Worm (Caenorhabditis elegans) whole organism, L1 larva: ENCODE results near the gene T08D10.4.

Experiments
- F16B12.6 ChIP-seq: fragments of 150-350 bp; optimal IDR thresholded peaks from 2 replicates; lab custom pipeline; 2014; ENCODE audit warnings: missing biosample characterization, missing genetic modification characterization
- Y116A8C.19 ChIP-seq: sonication (generic microtip); optimal IDR thresholded peaks from 2 replicates; lab custom pipeline; 2016; ENCODE audit warnings: missing compliant biosample characterization, missing genetic modification characterization, borderline replicate concordance
- aly-2 ChIP-seq: fragments of 150-350 bp; optimal IDR thresholded peaks from 2 replicates; lab custom pipeline; 2014; ENCODE audit warnings: missing biosample characterization, missing genetic modification characterization
- ama-1 ChIP-seq: fragments of 150-350 bp; optimal IDR thresholded peaks from 2 replicates; lab custom pipeline; 2014
- blmp-1 ChIP-seq: fragments of 150-350 bp; optimal IDR thresholded peaks from 2 replicates; lab custom pipeline; 2014; ENCODE audit warnings: missing biosample characterization, missing genetic modification characterization
- ceh-82 ChIP-seq, 3 experiments: fragments of 150-350 bp in 1 of 3; sonication (generic microtip) in 2 of 3; optimal IDR thresholded peaks; 2 replicates each; lab custom pipeline; 2014 to 2017; ENCODE audit warnings: missing biosample characterization in 3 of 3, missing genetic modification characterization in 3 of 3
- efl-1 ChIP-seq, 4 experiments: fragments of 150-350 bp; optimal IDR thresholded peaks in 3 of 4; peaks in 1 of 4; 1 replicate in 1 of 4; 2 replicates in 3 of 4; lab custom pipeline; 2014; ENCODE audit warnings: missing biosample characterization in 2 of 4, missing genetic modification characterization in 2 of 4, missing genetic modification reagents in 2 of 4
- efl-3 ChIP-seq: fragments of 200-800 bp; sonication (Bioruptor generic); optimal IDR thresholded peaks from 2 replicates; lab custom pipeline; 2018; ENCODE audit warnings: mild to moderate bottlenecking, missing genetic modification characterization, missing compliant biosample characterization
- elt-2 ChIP-seq: sonication (generic microtip); optimal IDR thresholded peaks from 2 replicates; lab custom pipeline; 2016; ENCODE audit warnings: missing genetic modification characterization, mild to moderate bottlenecking, inconsistent platforms, missing compliant biosample characterization, missing genetic modification reagents
- elt-3 ChIP-seq, 6 experiments: fragments of 150-350 bp in 1 of 6; sonication (generic microtip); optimal IDR thresholded peaks; 2 replicates each; lab custom pipeline; 2017 to 2018; ENCODE audit warnings: missing biosample characterization in 6 of 6, missing genetic modification characterization in 6 of 6, inconsistent platforms in 1 of 6
- grh-1 ChIP-seq: fragments of 200-800 bp; sonication (Bioruptor generic); IDR thresholded peaks from 2 replicates; pipeline ENCODE4 v1.3.6; 2022; ENCODE audit warnings: missing genetic modification reagents, missing genetic modification characterization, missing compliant biosample characterization
- hlh-17 ChIP-seq: fragments of 200-800 bp; sonication (Bioruptor generic); optimal IDR thresholded peaks from 2 replicates; lab custom pipeline; 2018; ENCODE audit warnings: missing genetic modification characterization, mild to moderate bottlenecking, missing compliant biosample characterization, moderate library complexity, borderline replicate concordance
- hpl-2 ChIP-seq: fragments of 150-350 bp; optimal IDR thresholded peaks from 2 replicates; lab custom pipeline; 2014; ENCODE audit warnings: missing biosample characterization, missing genetic modification reagents, missing genetic modification characterization
- lin-13 ChIP-seq: fragments of 150-350 bp; optimal IDR thresholded peaks from 2 replicates; lab custom pipeline; 2014; ENCODE audit warnings: missing biosample characterization, missing genetic modification reagents, missing genetic modification characterization
- lin-14 ChIP-seq: fragments of 200-800 bp; sonication (Bioruptor generic); optimal IDR thresholded peaks from 2 replicates; lab custom pipeline; 2018; ENCODE audit warnings: mild to moderate bottlenecking, missing genetic modification characterization, moderate library complexity, missing compliant biosample characterization
- lin-15B ChIP-seq: fragments of 150-350 bp; sonication (generic microtip); optimal IDR thresholded peaks from 3 replicates; lab custom pipeline; 2014; ENCODE audit warnings: missing biosample characterization, missing genetic modification characterization
- lin-35 ChIP-seq, 2 experiments: fragments of 150-350 bp; optimal IDR thresholded peaks; 2 replicates each; lab custom pipeline; 2014; ENCODE audit warnings: missing biosample characterization in 2 of 2, missing genetic modification characterization in 2 of 2, missing genetic modification reagents in 2 of 2
- lsy-2 ChIP-seq, 2 experiments: fragments of 150-350 bp; optimal IDR thresholded peaks; 2 replicates each; lab custom pipeline; 2014; ENCODE audit warnings: missing biosample characterization in 2 of 2, missing genetic modification characterization in 2 of 2
- mab-9 ChIP-seq: fragments of 200-800 bp; sonication (Bioruptor generic); IDR thresholded peaks from 2 replicates; pipeline ENCODE4 v1.3.6; 2022; ENCODE audit warnings: missing genetic modification reagents, missing genetic modification characterization, missing compliant biosample characterization
- mef-2 ChIP-seq: fragments of 150-350 bp; optimal IDR thresholded peaks from 2 replicates; lab custom pipeline; 2014; ENCODE audit warnings: missing biosample characterization, missing genetic modification characterization
- nhr-19 ChIP-seq: fragments of 200-800 bp; sonication (Bioruptor generic); conservative IDR thresholded peaks from 2 replicates; pipeline ENCODE4 v1.3.6; 2022; ENCODE audit warnings: missing genetic modification characterization, missing compliant biosample characterization
- nhr-20 ChIP-seq: sonication (generic microtip); optimal IDR thresholded peaks from 2 replicates; lab custom pipeline; 2016; ENCODE audit warnings: mild to moderate bottlenecking, missing genetic modification characterization, missing compliant biosample characterization
- nhr-237 ChIP-seq: fragments of 150-350 bp; optimal IDR thresholded peaks from 2 replicates; lab custom pipeline; 2014; ENCODE audit warnings: missing biosample characterization, missing genetic modification characterization
- nhr-28 ChIP-seq: fragments of 150-350 bp; optimal IDR thresholded peaks from 2 replicates; lab custom pipeline; 2014; ENCODE audit warnings: missing biosample characterization, missing genetic modification characterization
- nhr-47 ChIP-seq: sonication (generic microtip); optimal IDR thresholded peaks from 2 replicates; lab custom pipeline; 2016; ENCODE audit warnings: mild to moderate bottlenecking, missing genetic modification characterization, moderate library complexity, missing compliant biosample characterization
- nhr-71 ChIP-seq: sonication (generic microtip); optimal IDR thresholded peaks from 2 replicates; lab custom pipeline; 2016; ENCODE audit warnings: mild to moderate bottlenecking, missing genetic modification characterization, moderate library complexity, missing compliant biosample characterization
- nhr-77 ChIP-seq: fragments of 150-350 bp; optimal IDR thresholded peaks from 2 replicates; lab custom pipeline; 2014; ENCODE audit warnings: missing biosample characterization, missing genetic modification characterization
- nhr-84 ChIP-seq: sonication (generic microtip); optimal IDR thresholded peaks from 2 replicates; lab custom pipeline; 2017; ENCODE audit warnings: missing biosample characterization, missing genetic modification characterization
- nhr-85 ChIP-seq: sonication (generic microtip); peaks from one replicate; lab custom pipeline; 2016; ENCODE audit warnings: missing genetic modification characterization, inconsistent platforms, missing compliant biosample characterization
- nhr-90 ChIP-seq: sonication (generic microtip); optimal IDR thresholded peaks from 2 replicates; lab custom pipeline; 2016; ENCODE audit warnings: mild to moderate bottlenecking, missing genetic modification characterization, missing compliant biosample characterization; ENCODE audit not compliant: poor library complexity
- pqm-1 ChIP-seq: sonication (generic microtip); optimal IDR thresholded peaks from 3 replicates; lab custom pipeline; 2017; ENCODE audit warnings: missing biosample characterization, missing genetic modification characterization
- skn-1 ChIP-seq: fragments of 150-350 bp; optimal IDR thresholded peaks from 2 replicates; lab custom pipeline; 2014; ENCODE audit warnings: missing biosample characterization, missing genetic modification characterization
- snu-23 ChIP-seq: sonication (generic microtip); optimal IDR thresholded peaks from 2 replicates; lab custom pipeline; 2016; ENCODE audit warnings: missing genetic modification characterization, missing compliant biosample characterization
- sox-4 ChIP-seq: sonication (generic microtip); optimal IDR thresholded peaks from 2 replicates; lab custom pipeline; 2016; ENCODE audit warnings: missing genetic modification characterization, missing compliant biosample characterization
- swsn-7 ChIP-seq: sonication (generic microtip); optimal IDR thresholded peaks from 2 replicates; lab custom pipeline; 2016; ENCODE audit warnings: missing genetic modification characterization, missing compliant biosample characterization
- tlp-1 ChIP-seq: fragments of 150-350 bp; optimal IDR thresholded peaks from 2 replicates; lab custom pipeline; 2014; ENCODE audit warnings: missing biosample characterization, missing genetic modification characterization
- unc-30 ChIP-seq: sonication (generic microtip); optimal IDR thresholded peaks from 2 replicates; lab custom pipeline; 2017; ENCODE audit warnings: missing biosample characterization, missing genetic modification characterization
- unc-86 ChIP-seq: sonication (generic microtip); optimal IDR thresholded peaks from 2 replicates; lab custom pipeline; 2016; ENCODE audit warnings: missing genetic modification characterization, missing compliant biosample characterization
- ztf-11 ChIP-seq, 2 experiments: sonication (generic microtip); optimal IDR thresholded peaks; 2 replicates each; lab custom pipeline; 2016 to 2017; ENCODE audit warnings: missing genetic modification characterization in 2 of 2, missing biosample characterization in 1 of 2, missing compliant biosample characterization in 1 of 2

T08D10.4 gene

DNA sequence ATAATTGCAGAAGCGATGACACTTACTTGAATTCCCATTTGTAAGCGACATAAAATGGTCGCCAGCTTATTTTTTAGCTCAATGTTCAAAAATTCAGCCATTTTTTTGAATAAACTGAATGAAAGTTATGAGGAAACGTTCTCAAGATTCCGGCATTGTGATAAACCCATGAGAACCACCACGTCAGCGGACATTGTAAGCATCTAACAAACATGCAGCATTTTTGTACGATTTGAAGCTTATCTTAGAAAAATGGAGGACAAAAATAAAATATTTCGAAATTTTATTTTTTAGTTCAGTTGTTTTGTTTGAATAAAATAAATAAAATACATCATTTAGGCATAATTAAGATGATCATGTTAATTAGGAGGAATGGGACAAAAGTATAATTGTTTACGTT is at the start of gene T08D10.4:
TSS of gene T08D10.4 (minus strand) at position 101 of the 400 bp plus-strand sequence.
- TF ChIP-seq ztf-11 (tag; optimal IDR thresholded peaks at IDR 0.05; lab: Kevin White, UChicago) (no peak), lin-13 (GFP tag; lab: Kevin White, UChicago) (no peak), nhr-237 (tag; lab: Kevin White, UChicago) (no peak), mef-2 (no peak)

- no peak for TF ChIP-seq nhr-77
- TF ChIP-seq nhr-84 (tag; lab: Kevin White, UChicago) = no peak
- no peak for TF ChIP-seq nhr-47
- TF ChIP-seq unc-86 (tag; lab: Kevin White, UChicago) = no peak
- peak in 1 of 2 experiments; percentile 3 for TF ChIP-seq lin-35 (GFP tag; optimal IDR thresholded peaks at IDR 0.05; lab: Kevin White, UChicago)
- no peak for TF ChIP-seq hpl-2
- peak; percentile 23 for TF ChIP-seq nhr-90
- TF ChIP-seq ama-1 = no peak
- TF ChIP-seq efl-1 (optimal IDR thresholded peaks at IDR 0.05; lab: Kevin White, UChicago) = no peak
- TF ChIP-seq efl-1 (GFP tag; optimal IDR thresholded peaks at IDR 0.05 in 1 of 2; lab: Kevin White, UChicago) = peak in 1 of 2 experiments; percentile 56
- no peak for TF ChIP-seq unc-30 (tag; lab: Kevin White, UChicago)
- TF ChIP-seq elt-2 (tag; lab: Kevin White, UChicago) = peak; percentile 60
These were observed 48.5 kb upstream of the T08D10.4 start for ce11 chrX:12001600-12001999.

- no peak for TF ChIP-seq unc-86 (tag; lab: Kevin White, UChicago)
- no peak for TF ChIP-seq lin-14 (GFP tag; lab: Kevin White, UChicago)
- TF ChIP-seq elt-2 (tag; lab: Kevin White, UChicago) = no peak
- no peak for TF ChIP-seq lin-35 (GFP tag; optimal IDR thresholded peaks at IDR 0.05; lab: Kevin White, UChicago)
- no peak for TF ChIP-seq nhr-20
- no peak for TF ChIP-seq F16B12.6 (tag; lab: Kevin White, UChicago)
- no peak for TF ChIP-seq skn-1 (tag; lab: Kevin White, UChicago)
- TF ChIP-seq tlp-1 = no peak
- TF ChIP-seq Y116A8C.19 (tag; lab: Kevin White, UChicago) = no peak
- TF ChIP-seq, all 84 proteins: peak for 0
These were observed 46.4 kb upstream of the T08D10.4 start for ce11 chrX:11999573-11999972.

ce11 chrX:11996606-11997005 is 43.5 kb upstream of the T08D10.4 start:
- TF ChIP-seq elt-2 (tag; lab: Kevin White, UChicago) = no peak
- TF ChIP-seq hlh-17 (GFP tag; lab: Kevin White, UChicago) = no peak
- TF ChIP-seq skn-1 (tag; lab: Kevin White, UChicago) = no peak
- no peak for TF ChIP-seq efl-3 (GFP tag; lab: Kevin White, UChicago)
- no peak for TF ChIP-seq lsy-2 (tag; optimal IDR thresholded peaks at IDR 0.05; lab: Kevin White, UChicago)
- no peak for TF ChIP-seq grh-1 (GFP tag; lab: Robert Waterston, UW)
- TF ChIP-seq nhr-85 (tag; lab: Kevin White, UChicago) = no peak
- TF ChIP-seq mab-9 = no peak
- TF ChIP-seq nhr-20 = no peak
- no peak for TF ChIP-seq snu-23
- no peak for TF ChIP-seq lin-15B
- no peak for TF ChIP-seq mef-2
- TF ChIP-seq unc-86 (tag; lab: Kevin White, UChicago) = no peak
- no peak for TF ChIP-seq sox-4 (tag; lab: Kevin White, UChicago)
- no peak for TF ChIP-seq ceh-82 (tag; optimal IDR thresholded peaks at IDR 0.05; lab: Kevin White, UChicago)
- TF ChIP-seq tlp-1 = no peak
- TF ChIP-seq nhr-28 (tag; lab: Kevin White, UChicago) = no peak
- TF ChIP-seq aly-2 (tag; lab: Kevin White, UChicago) = no peak
- TF ChIP-seq nhr-19 (GFP tag; lab: Robert Waterston, UW) = no peak

DNA sequence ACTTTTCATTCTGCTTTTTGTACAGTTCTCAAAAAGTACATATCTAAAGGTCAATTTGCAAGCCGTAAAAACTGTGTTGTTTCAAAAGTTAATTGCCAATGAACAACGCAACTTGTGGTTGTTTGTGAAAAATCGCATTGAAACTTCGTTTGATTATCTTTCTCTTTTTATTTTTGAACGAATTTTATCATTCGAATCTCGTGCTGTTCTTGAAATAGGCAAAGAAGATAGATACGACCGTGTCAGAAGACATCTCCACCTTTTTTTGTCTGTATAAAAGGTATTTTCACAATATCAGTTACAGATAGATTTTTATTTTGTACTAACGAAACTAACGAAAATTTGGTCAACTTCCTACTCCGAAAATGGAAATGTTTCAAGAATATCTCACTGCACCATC is 41.4 kb upstream of the T08D10.4 start, which contains the start of gene C49F5.7:
TSS of gene C49F5.7 (plus strand) at position 301 of the 400 bp plus-strand sequence.
- no peak for TF ChIP-seq mab-9
- peak; percentile 4 for TF ChIP-seq nhr-71 (tag; lab: Kevin White, UChicago)
- peak; percentile 18 for TF ChIP-seq nhr-20
- TF ChIP-seq efl-1 (optimal IDR thresholded peaks at IDR 0.05; lab: Kevin White, UChicago) = no peak
- TF ChIP-seq efl-1 (GFP tag; optimal IDR thresholded peaks at IDR 0.05 in 1 of 2; lab: Kevin White, UChicago) = peak in 1 of 2 experiments; percentile 63
- TF ChIP-seq snu-23 = peak; percentile 3
- TF ChIP-seq nhr-85 (tag; lab: Kevin White, UChicago) = peak; percentile 70
- no peak for TF ChIP-seq pqm-1 (tag; lab: Kevin White, UChicago)
- peak in 1 of 6 experiments; percentile 33 for TF ChIP-seq elt-3 (tag; optimal IDR thresholded peaks at IDR 0.05; lab: Kevin White, UChicago)
- TF ChIP-seq lin-14 (GFP tag; lab: Kevin White, UChicago) = peak; percentile 33
- no peak for TF ChIP-seq swsn-7
- peak; percentile 17 for TF ChIP-seq blmp-1
- TF ChIP-seq, all 84 proteins: peak for 8
